Worm (Caenorhabditis elegans): ENCODE data around the gene rsp-6.

DNA sequence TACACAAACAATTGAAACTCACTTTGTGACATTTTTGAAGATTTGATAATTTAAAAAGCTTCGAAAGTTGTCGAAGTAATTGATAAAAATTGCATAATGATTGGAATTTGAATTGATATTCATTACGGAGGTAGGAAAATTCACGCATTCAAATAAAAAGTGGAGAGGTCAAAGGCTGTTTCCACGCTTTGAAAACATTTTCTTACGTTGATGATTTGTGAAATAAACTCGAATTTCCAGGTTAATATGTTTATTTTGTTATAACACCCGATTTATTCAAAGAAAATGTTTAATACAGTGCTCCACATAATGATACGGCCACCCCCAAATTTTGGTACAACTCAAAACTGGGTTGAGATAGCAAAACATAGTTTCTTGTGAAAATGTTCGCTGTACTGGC, 12.2 kb upstream of the rsp-6 start, which contains the start of gene C33H5.16:
- TF ChIP-seq mef-2 (tag; optimal IDR thresholded peaks at IDR 0.05) (no peak), jun-1 (tag; optimal IDR thresholded peaks at IDR 0.05) (no peak), lir-3 (tag; optimal IDR thresholded peaks at IDR 0.05; ENCODE audit: poor library complexity) (no peak), unc-86 (tag; optimal IDR thresholded peaks at IDR 0.05) (no peak), lin-13 (GFP tag; optimal IDR thresholded peaks at IDR 0.05) (no peak), swsn-7 (tag; optimal IDR thresholded peaks at IDR 0.05) (no peak)

Measured in whole organism, L1 larva.